Fruit fly (Drosophila melanogaster) whole organism, embryonic: Measurements from ENCODE around the gene CG42553.

ENCODE experiments used
- Aef1 ChIP-seq: fragments of 200-800 bp; sonication (Bioruptor generic); IDR thresholded peaks from 3 replicates; pipeline ENCODE4 v1.3.6; 2022; ENCODE audit warnings: missing biosample characterization, missing genetic modification characterization
- BtbVII ChIP-seq: fragments of 200-800 bp; sonication (Bioruptor generic); optimal IDR thresholded peaks from 3 replicates; lab custom pipeline; 2017; ENCODE audit warnings: missing biosample characterization, mild to moderate bottlenecking, missing genetic modification characterization
- CG10274 ChIP-seq: fragments of 200-800 bp; sonication (Bioruptor generic); optimal IDR thresholded peaks from 3 replicates; lab custom pipeline; 2017; ENCODE audit warnings: missing biosample characterization, mild to moderate bottlenecking, missing genetic modification characterization
- CG11093 ChIP-seq: fragments of 200-800 bp; sonication (Bioruptor generic); IDR thresholded peaks from 3 replicates; pipeline ENCODE4 v1.3.6; 2022; ENCODE audit warnings: missing biosample characterization, missing genetic modification characterization
- CG12071 ChIP-seq: fragments of 200-800 bp; sonication (Bioruptor generic); optimal IDR thresholded peaks from 3 replicates; lab custom pipeline; 2018; ENCODE audit warnings: missing biosample characterization, mild to moderate bottlenecking, missing genetic modification characterization
- CG13775 ChIP-seq: fragments of 200-800 bp; sonication (Bioruptor generic); optimal IDR thresholded peaks from 3 replicates; lab custom pipeline; 2017; ENCODE audit warnings: missing biosample characterization, mild to moderate bottlenecking, missing genetic modification characterization
- CG14050 ChIP-seq: fragments of 200-800 bp; sonication (Bioruptor generic); IDR thresholded peaks from 3 replicates; pipeline ENCODE4 v1.3.6; 2022; ENCODE audit warnings: missing biosample characterization, missing genetic modification characterization
- CG1529 ChIP-seq: fragments of 200-800 bp; sonication (Bioruptor generic); optimal IDR thresholded peaks from 3 replicates; lab custom pipeline; 2018; ENCODE audit warnings: missing biosample characterization, missing genetic modification characterization
- CG17359 ChIP-seq: fragments of 200-800 bp; sonication (Bioruptor generic); optimal IDR thresholded peaks from 3 replicates; lab custom pipeline; 2018; ENCODE audit warnings: missing biosample characterization, mild to moderate bottlenecking, missing genetic modification characterization, moderate library complexity
- CG17385 ChIP-seq: fragments of 200-800 bp; sonication (Bioruptor generic); optimal IDR thresholded peaks from 3 replicates; lab custom pipeline; 2018; ENCODE audit warnings: missing biosample characterization, mild to moderate bottlenecking, missing genetic modification characterization
- CG18262 ChIP-seq: fragments of 200-800 bp; optimal IDR thresholded peaks from 3 replicates; lab custom pipeline; 2019; ENCODE audit warnings: missing biosample characterization, mild to moderate bottlenecking, missing genetic modification characterization, moderate library complexity
- CG18764 ChIP-seq: fragments of 200-800 bp; sonication (Bioruptor generic); optimal IDR thresholded peaks from 3 replicates; lab custom pipeline; 2016; ENCODE audit warnings: missing biosample characterization, missing genetic modification characterization
- CG2875 ChIP-seq: fragments of 200-800 bp; sonication (Bioruptor generic); optimal IDR thresholded peaks from 2 replicates; lab custom pipeline; 2017; ENCODE audit warnings: missing biosample characterization, mild to moderate bottlenecking, missing genetic modification characterization, missing genetic modification reagents
- CG31224 ChIP-seq: fragments of 200-800 bp; sonication (Bioruptor generic); IDR thresholded peaks from 2 replicates; pipeline ENCODE4 v1.3.6; 2022; ENCODE audit warnings: missing biosample characterization, missing genetic modification characterization
- CG3163 ChIP-seq: fragments of 200-800 bp; sonication (Bioruptor generic); optimal IDR thresholded peaks from 3 replicates; lab custom pipeline; 2016; ENCODE audit warnings: missing biosample characterization, missing genetic modification characterization
- CG43689 ChIP-seq: fragments of 200-800 bp; sonication (Bioruptor generic); IDR thresholded peaks from 2 replicates; pipeline ENCODE4 v1.3.6; 2022; ENCODE audit warnings: missing biosample characterization, missing genetic modification characterization
- CG4404 ChIP-seq: fragments of 200-800 bp; sonication (Bioruptor generic); IDR thresholded peaks from 2 replicates; pipeline ENCODE4 v1.3.6; 2022; ENCODE audit warnings: missing biosample characterization, missing genetic modification characterization
- CG7745 ChIP-seq: fragments of 200-800 bp; sonication (Bioruptor generic); optimal IDR thresholded peaks from 2 replicates; lab custom pipeline; 2018; ENCODE audit warnings: missing biosample characterization, mild to moderate bottlenecking, missing genetic modification characterization, moderate library complexity
- CG8290 ChIP-seq, 3 experiments: fragments of 200-800 bp; sonication (Bioruptor generic); optimal IDR thresholded peaks; 2 replicates each; lab custom pipeline; 2016 to 2019; ENCODE audit warnings: missing biosample characterization in 3 of 3, missing genetic modification characterization in 3 of 3, mild to moderate bottlenecking in 2 of 3, moderate library complexity in 1 of 3
- CG9215 ChIP-seq: fragments of 200-800 bp; sonication (Bioruptor generic); IDR thresholded peaks from 2 replicates; pipeline ENCODE4 v1.3.6; 2022; ENCODE audit warnings: missing biosample characterization, missing genetic modification characterization
- Chrac-16 ChIP-seq: fragments of 200-800 bp; sonication (Bioruptor generic); optimal IDR thresholded peaks from 3 replicates; lab custom pipeline; 2016; ENCODE audit warnings: missing biosample characterization, missing genetic modification characterization
- CkIIα-i1 ChIP-seq: fragments of 200-800 bp; sonication (Bioruptor generic); IDR thresholded peaks from 2 replicates; pipeline ENCODE4 v1.3.6; 2022; ENCODE audit warnings: missing biosample characterization, missing genetic modification characterization
- D ChIP-seq, 2 experiments: fragments of 200-800 bp in 1 of 2; fragments of >200 bp in 1 of 2; sonication (Bioruptor generic) in 1 of 2; optimal IDR thresholded peaks; 2 replicates in 1 of 2; 3 replicates in 1 of 2; lab custom pipeline; 2017; ENCODE audit warnings: mild to moderate bottlenecking in 1 of 2, missing biosample characterization in 1 of 2, missing genetic modification characterization in 1 of 2, missing genetic modification reagents in 1 of 2
- Dek ChIP-seq: fragments of 200-800 bp; sonication (Bioruptor generic); optimal IDR thresholded peaks from 3 replicates; lab custom pipeline; 2019; ENCODE audit warnings: missing biosample characterization, mild to moderate bottlenecking, missing genetic modification characterization, moderate library complexity
- Dip2 ChIP-seq: fragments of 200-800 bp; sonication (Bioruptor generic); IDR thresholded peaks from 2 replicates; pipeline ENCODE4 v1.3.6; 2022; ENCODE audit warnings: missing biosample characterization, missing genetic modification characterization
- Ets65A ChIP-seq: fragments of 200-800 bp; sonication (Bioruptor generic); peaks from one replicate; lab custom pipeline; 2016; ENCODE audit warnings: missing biosample characterization, missing genetic modification characterization
- GATAe ChIP-seq: fragments of 200-800 bp; sonication (Bioruptor generic); conservative IDR thresholded peaks from 2 replicates; pipeline ENCODE4 v1.3.6; 2022; ENCODE audit warnings: missing biosample characterization, missing genetic modification characterization
- Lhr ChIP-seq: fragments of 200-800 bp; sonication (Bioruptor generic); optimal IDR thresholded peaks from 3 replicates; lab custom pipeline; 2017; ENCODE audit warnings: mild to moderate bottlenecking, missing biosample characterization, missing genetic modification reagents, missing genetic modification characterization
- Rx ChIP-seq: fragments of 200-800 bp; sonication (Bioruptor generic); IDR thresholded peaks from 2 replicates; pipeline ENCODE4 v1.3.6; 2022; ENCODE audit warnings: missing biosample characterization, missing genetic modification characterization
- Sin3A ChIP-seq: fragments of >200 bp; optimal IDR thresholded peaks from 2 replicates; lab custom pipeline; 2018
- Six4 ChIP-seq: fragments of 200-800 bp; sonication (Bioruptor generic); optimal IDR thresholded peaks from 2 replicates; lab custom pipeline; 2016; ENCODE audit warnings: missing biosample characterization, missing genetic modification characterization
- TFAM ChIP-seq: fragments of 200-800 bp; sonication (Bioruptor generic); optimal IDR thresholded peaks from 2 replicates; lab custom pipeline; 2017; ENCODE audit warnings: missing biosample characterization, missing genetic modification characterization, inconsistent platforms
- Tbp ChIP-seq: fragments of >200 bp; optimal IDR thresholded peaks from 2 replicates; lab custom pipeline; 2018; ENCODE audit warnings: missing biosample characterization, missing genetic modification characterization
- aop ChIP-seq: fragments of 200-800 bp; sonication (Bioruptor generic); IDR thresholded peaks from 2 replicates; pipeline ENCODE4 v1.3.6; 2022; ENCODE audit warnings: missing biosample characterization, missing genetic modification characterization
- bbx ChIP-seq: fragments of 200-800 bp; sonication (Bioruptor generic); IDR thresholded peaks from 2 replicates; pipeline ENCODE4 v1.3.6; 2022; ENCODE audit warnings: missing biosample characterization, missing genetic modification characterization; ENCODE audit not compliant: partially characterized antibody
- bowl ChIP-seq: fragments of 200-800 bp; sonication (Bioruptor generic); IDR thresholded peaks from 2 replicates; pipeline ENCODE4 v1.3.6; 2022; ENCODE audit warnings: missing biosample characterization, missing genetic modification characterization
- crc ChIP-seq: fragments of 200-800 bp; sonication (Bioruptor generic); optimal IDR thresholded peaks from 2 replicates; lab custom pipeline; 2016; ENCODE audit warnings: missing biosample characterization, missing genetic modification characterization
- croc ChIP-seq: fragments of 200-800 bp; sonication (Bioruptor generic); conservative IDR thresholded peaks from 3 replicates; pipeline ENCODE4 v1.3.6; 2022; ENCODE audit warnings: missing biosample characterization, missing genetic modification characterization
- da ChIP-seq: fragments of 200-800 bp; sonication (Bioruptor generic); optimal IDR thresholded peaks from 2 replicates; lab custom pipeline; 2016; ENCODE audit warnings: missing biosample characterization, missing genetic modification characterization
- en ChIP-seq: fragments of 200-800 bp; sonication (Bioruptor generic); optimal IDR thresholded peaks from 2 replicates; lab custom pipeline; 2016; ENCODE audit warnings: missing biosample characterization, missing genetic modification characterization
- grn ChIP-seq: fragments of 200-800 bp; sonication (Bioruptor generic); optimal IDR thresholded peaks from 3 replicates; lab custom pipeline; 2017; ENCODE audit warnings: missing biosample characterization, missing genetic modification characterization
- ham ChIP-seq: fragments of 200-800 bp; sonication (Bioruptor generic); IDR thresholded peaks from 2 replicates; pipeline ENCODE4 v1.3.6; 2022; ENCODE audit warnings: missing biosample characterization, missing genetic modification characterization
- jumu ChIP-seq: fragments of 200-800 bp; sonication (Bioruptor generic); optimal IDR thresholded peaks from 3 replicates; lab custom pipeline; 2016; ENCODE audit warnings: missing biosample characterization, missing genetic modification characterization
- knrl ChIP-seq: fragments of 200-800 bp; sonication (Bioruptor generic); IDR thresholded peaks from 3 replicates; pipeline ENCODE4 v1.3.6; 2022; ENCODE audit warnings: missing biosample characterization, missing genetic modification characterization; ENCODE audit not compliant: partially characterized antibody
- lola ChIP-seq, 3 experiments: fragments of >200 bp in 2 of 3; fragments of 200-800 bp in 1 of 3; sonication (Bioruptor generic) in 1 of 3; optimal IDR thresholded peaks; 2 replicates each; lab custom pipeline; 2017 to 2019; ENCODE audit warnings: missing biosample characterization in 3 of 3, missing genetic modification characterization in 3 of 3, mild to moderate bottlenecking in 1 of 3, moderate library complexity in 1 of 3
- org-1 ChIP-seq: fragments of 200-800 bp; sonication (Bioruptor generic); optimal IDR thresholded peaks from 2 replicates; lab custom pipeline; 2017; ENCODE audit warnings: missing biosample characterization, missing genetic modification characterization
- pita ChIP-seq: fragments of 200-800 bp; sonication (Bioruptor generic); optimal IDR thresholded peaks from 2 replicates; lab custom pipeline; 2017; ENCODE audit warnings: missing biosample characterization, mild to moderate bottlenecking, missing genetic modification characterization
- unc-4 ChIP-seq: fragments of 200-800 bp; sonication (Bioruptor generic); IDR thresholded peaks from 2 replicates; pipeline ENCODE4 v1.3.6; 2022; ENCODE audit warnings: missing biosample characterization, missing genetic modification characterization; ENCODE audit not compliant: partially characterized antibody
- vnd ChIP-seq: fragments of 200-800 bp; sonication (Bioruptor generic); IDR thresholded peaks from 3 replicates; pipeline ENCODE4 v1.3.6; 2022; ENCODE audit warnings: missing biosample characterization, missing genetic modification characterization; ENCODE audit not compliant: partially characterized antibody
- z ChIP-seq: fragments of 200-800 bp; sonication (Bioruptor generic); IDR thresholded peaks from 3 replicates; pipeline ENCODE4 v1.3.6; 2022; ENCODE audit warnings: missing biosample characterization, missing genetic modification characterization

Gene CG42553

DNA sequence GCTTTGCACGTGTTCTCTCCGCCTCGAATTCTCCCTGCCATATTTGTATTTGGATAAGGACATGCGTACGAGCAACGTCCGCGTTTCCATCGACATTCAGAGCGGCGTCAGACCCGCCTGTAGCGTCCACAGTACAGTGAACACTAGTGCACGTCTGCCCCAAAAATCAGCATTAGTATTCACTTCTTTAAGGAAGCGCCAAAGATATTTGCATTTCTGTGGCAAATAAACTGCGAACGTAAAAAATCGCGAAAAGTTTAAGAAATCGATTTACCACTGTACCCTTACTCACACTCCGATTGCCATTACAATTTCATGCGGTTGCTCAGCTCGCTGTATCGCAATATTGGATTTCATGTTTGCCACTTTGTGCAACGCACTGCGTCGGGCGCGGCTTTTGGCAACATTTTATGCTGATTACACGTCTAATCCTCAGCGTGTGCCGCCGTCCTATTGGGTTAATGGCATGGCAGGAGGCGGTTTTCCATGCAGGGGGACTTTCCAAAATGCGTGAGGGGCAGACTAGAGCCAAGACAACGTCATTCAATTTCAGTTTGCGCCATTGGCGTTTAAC lies 31.1 kb upstream of the CG42553 start (continued):
- TF ChIP-seq D (optimal IDR thresholded peaks at IDR 0.05; lab: Kevin White, UChicago): no peak
- peak; percentile 79 for TF ChIP-seq D (GFP tag; optimal IDR thresholded peaks at IDR 0.05; lab: Kevin White, UChicago)
- TF ChIP-seq CkIIα-i1 (GFP tag; lab: Robert Waterston, UW): no peak
- TF ChIP-seq pita (GFP tag; lab: Kevin White, UChicago): no peak
- TF ChIP-seq lola (GFP tag; optimal IDR thresholded peaks at IDR 0.05; lab: Kevin White, UChicago): peak in 1 of 3 experiments; percentile 74
- TF ChIP-seq Sin3A (lab: Kevin White, UChicago): no peak
- TF ChIP-seq Rx: peak; percentile 87
- peak; percentile 88 for TF ChIP-seq CG17359 (tag; lab: Kevin White, UChicago)
- TF ChIP-seq CG11093 (GFP tag; lab: Robert Waterston, UW): peak; percentile 92
- peak; percentile 71 for TF ChIP-seq CG3163 (GFP tag; lab: Kevin White, UChicago)
- peak; percentile 80 for TF ChIP-seq aop (GFP tag; lab: Robert Waterston, UW)
- no peak for TF ChIP-seq GATAe (GFP tag; lab: Robert Waterston, UW)
- no peak for TF ChIP-seq knrl
- peak; percentile 85 for TF ChIP-seq CG17385 (GFP tag; lab: Kevin White, UChicago)
- peak; percentile 88 for TF ChIP-seq org-1 (GFP tag; lab: Kevin White, UChicago)
- peak; percentile 77 for TF ChIP-seq CG13775
- TF ChIP-seq BtbVII: peak; percentile 85
- no peak for TF ChIP-seq z (GFP tag; lab: Robert Waterston, UW)
- peak; percentile 86 for TF ChIP-seq CG14050 (GFP tag; lab: Robert Waterston, UW)
- peak; percentile 66 for TF ChIP-seq en (GFP tag; lab: Kevin White, UChicago)
- peak; percentile 89 for TF ChIP-seq CG12071 (GFP tag; lab: Kevin White, UChicago)
- TF ChIP-seq vnd (GFP tag; lab: Robert Waterston, UW): no peak
- TF ChIP-seq crc: peak; percentile 75
- peak; percentile 81 for TF ChIP-seq croc (GFP tag; lab: Robert Waterston, UW)
- peak; percentile 69 for TF ChIP-seq CG43689 (GFP tag; lab: Robert Waterston, UW)
- peak; percentile 84 for TF ChIP-seq Chrac-16 (GFP tag; lab: Kevin White, UChicago)
- peak; percentile 77 for TF ChIP-seq CG1529 (GFP tag; lab: Kevin White, UChicago)
- TF ChIP-seq unc-4: no peak
- TF ChIP-seq CG2875: peak; percentile 83
- TF ChIP-seq jumu (GFP tag; lab: Kevin White, UChicago): peak; percentile 94
- peak; percentile 83 for TF ChIP-seq CG4404 (GFP tag; lab: Robert Waterston, UW)
- peak; percentile 69 for TF ChIP-seq da
- TF ChIP-seq Dip2 (GFP tag; lab: Robert Waterston, UW): peak; percentile 33; the same call in 1 of the 2 replicates
- TF ChIP-seq CG31224 (GFP tag; lab: Robert Waterston, UW): peak; percentile 80
- peak; percentile 80 for TF ChIP-seq CG18262 (tag; lab: Kevin White, UChicago)
- TF ChIP-seq bowl (GFP tag; lab: Robert Waterston, UW): peak; percentile 74
- peak; percentile 75 for TF ChIP-seq CG18764
- TF ChIP-seq Dek (tag; lab: Kevin White, UChicago): peak; percentile 86
- peak; percentile 99 for TF ChIP-seq Ets65A (GFP tag; lab: Kevin White, UChicago)
- peak; percentile 78 for TF ChIP-seq CG9215 (GFP tag; lab: Robert Waterston, UW)
- no peak for TF ChIP-seq CG7745 (tag; lab: Kevin White, UChicago)
- TF ChIP-seq Lhr: peak; percentile 62
- no peak for TF ChIP-seq bbx (GFP tag; lab: Robert Waterston, UW)
- TF ChIP-seq CG10274: peak; percentile 70
- TF ChIP-seq Six4 (GFP tag; lab: Kevin White, UChicago): peak; percentile 82
- TF ChIP-seq Aef1 (GFP tag; lab: Robert Waterston, UW): peak; percentile 90
- TF ChIP-seq CG8290 (GFP tag; optimal IDR thresholded peaks at IDR 0.05; lab: Kevin White, UChicago): peak; percentile 82
- TF ChIP-seq CG8290 (tag; optimal IDR thresholded peaks at IDR 0.05; lab: Kevin White, UChicago): peak; percentile 25 to 98
- TF ChIP-seq Tbp (GFP tag; lab: Kevin White, UChicago): no peak
- TF ChIP-seq TFAM (GFP tag; lab: Kevin White, UChicago): no peak
- peak; percentile 74; the same call in 1 of the 2 replicates for TF ChIP-seq ham (GFP tag; lab: Robert Waterston, UW)
- peak; percentile 20 for TF ChIP-seq grn (GFP tag; lab: Kevin White, UChicago)
